Fruit fly (Drosophila melanogaster) whole organism, prepupa: ENCODE measurements around the gene tey.

Experiments used
- CG10669 ChIP-seq: fragments of 200-800 bp; sonication (Bioruptor generic); optimal IDR thresholded peaks from 3 replicates; lab custom pipeline; 2018; ENCODE audit warnings: missing biosample characterization, mild to moderate bottlenecking, missing genetic modification characterization, moderate library complexity
- CG11294 ChIP-seq: fragments of 200-800 bp; sonication (Bioruptor generic); IDR thresholded peaks from 2 replicates; pipeline ENCODE4 v1.3.6; 2022; ENCODE audit warnings: missing biosample characterization, missing genetic modification characterization
- CG1621 ChIP-seq: fragments of 200-800 bp; sonication (Bioruptor generic); optimal IDR thresholded peaks from 3 replicates; lab custom pipeline; 2018; ENCODE audit warnings: missing biosample characterization, mild to moderate bottlenecking, missing genetic modification characterization
- CG16779 ChIP-seq: fragments of 200-800 bp; sonication (Bioruptor generic); optimal IDR thresholded peaks from 3 replicates; lab custom pipeline; 2017; ENCODE audit warnings: missing biosample characterization, mild to moderate bottlenecking, missing genetic modification characterization
- CG3032 ChIP-seq: fragments of 200-800 bp; optimal IDR thresholded peaks from 2 replicates; lab custom pipeline; 2019; ENCODE audit warnings: missing biosample characterization, mild to moderate bottlenecking, missing genetic modification characterization, moderate library complexity
- CG31627 ChIP-seq: fragments of 200-800 bp; sonication (Bioruptor generic); optimal IDR thresholded peaks from 3 replicates; lab custom pipeline; 2016; ENCODE audit warnings: missing biosample characterization, missing genetic modification characterization
- CG32006 ChIP-seq: fragments of 200-800 bp; sonication (Bioruptor generic); optimal IDR thresholded peaks from 3 replicates; lab custom pipeline; 2017; ENCODE audit warnings: missing biosample characterization, mild to moderate bottlenecking, missing genetic modification characterization
- CG3919 ChIP-seq: fragments of 200-800 bp; sonication (Bioruptor generic); optimal IDR thresholded peaks from 3 replicates; lab custom pipeline; 2016; ENCODE audit warnings: missing biosample characterization, missing genetic modification characterization
- CG6163 ChIP-seq: fragments of 200-800 bp; sonication (Bioruptor generic); IDR thresholded peaks from 3 replicates; pipeline ENCODE4 v1.3.6; 2022; ENCODE audit warnings: missing biosample characterization, missing genetic modification characterization
- CG6792 ChIP-seq: fragments of 200-800 bp; sonication (Bioruptor generic); optimal IDR thresholded peaks from 3 replicates; lab custom pipeline; 2016; ENCODE audit warnings: missing biosample characterization, missing genetic modification characterization
- CG6808 ChIP-seq: fragments of 200-800 bp; sonication (Bioruptor generic); optimal IDR thresholded peaks from 3 replicates; lab custom pipeline; 2017; ENCODE audit warnings: missing biosample characterization, missing genetic modification characterization, mild to moderate bottlenecking, moderate library complexity, missing genetic modification reagents
- CG6854 ChIP-seq: fragments of 200-800 bp; sonication (Bioruptor generic); optimal IDR thresholded peaks from 2 replicates; lab custom pipeline; 2017; ENCODE audit warnings: missing biosample characterization, mild to moderate bottlenecking, missing genetic modification characterization
- Eip78C ChIP-seq: fragments of 200-800 bp; sonication (Bioruptor generic); peaks from one replicate; lab custom pipeline; 2016; ENCODE audit warnings: missing biosample characterization, missing genetic modification characterization
- Eip93F ChIP-seq: fragments of 200-800 bp; sonication (Bioruptor generic); optimal IDR thresholded peaks from 2 replicates; lab custom pipeline; 2016; ENCODE audit warnings: missing biosample characterization, mild to moderate bottlenecking, missing genetic modification characterization
- Hr38 ChIP-seq: sonication (Bioruptor generic); optimal IDR thresholded peaks from 2 replicates; lab custom pipeline; 2016; ENCODE audit warnings: missing biosample characterization, missing genetic modification characterization
- Hr39 ChIP-seq: fragments of 200-800 bp; sonication (Bioruptor generic); optimal IDR thresholded peaks from 2 replicates; lab custom pipeline; 2016; ENCODE audit warnings: missing biosample characterization, missing genetic modification characterization
- Hr4 ChIP-seq: fragments of 200-800 bp; sonication (Bioruptor generic); optimal IDR thresholded peaks from 3 replicates; lab custom pipeline; 2016; ENCODE audit warnings: missing biosample characterization, missing genetic modification characterization
- Lpt ChIP-seq: fragments of 200-800 bp; sonication (Bioruptor generic); optimal IDR thresholded peaks from 3 replicates; lab custom pipeline; 2016; ENCODE audit warnings: missing biosample characterization, missing genetic modification characterization
- Met ChIP-seq: fragments of 200-800 bp; sonication (Bioruptor generic); optimal IDR thresholded peaks from 3 replicates; lab custom pipeline; 2016; ENCODE audit warnings: missing biosample characterization, missing genetic modification characterization
- cyc ChIP-seq: fragments of 200-800 bp; sonication (Bioruptor generic); optimal IDR thresholded peaks from 3 replicates; lab custom pipeline; 2016; ENCODE audit warnings: missing biosample characterization, missing genetic modification characterization
- dac ChIP-seq: fragments of 200-800 bp; sonication (Bioruptor generic); optimal IDR thresholded peaks from 2 replicates; lab custom pipeline; 2017; ENCODE audit warnings: missing biosample characterization, mild to moderate bottlenecking, missing genetic modification characterization
- dsx ChIP-seq: fragments of 200-800 bp; optimal IDR thresholded peaks from 3 replicates; lab custom pipeline; 2019; ENCODE audit warnings: missing biosample characterization, mild to moderate bottlenecking, missing genetic modification characterization, moderate library complexity; ENCODE audit not compliant: poor library complexity, severe bottlenecking
- eg ChIP-seq: fragments of 200-800 bp; sonication (Bioruptor generic); IDR thresholded peaks from 3 replicates; pipeline ENCODE4 v1.3.6; 2022; ENCODE audit warnings: missing biosample characterization, missing genetic modification characterization
- esn ChIP-seq: fragments of 200-800 bp; sonication (Bioruptor generic); optimal IDR thresholded peaks from 2 replicates; lab custom pipeline; 2016; ENCODE audit warnings: missing biosample characterization, mild to moderate bottlenecking, missing genetic modification characterization, moderate library complexity
- fd59A ChIP-seq: fragments of 200-800 bp; sonication (Bioruptor generic); optimal IDR thresholded peaks from 2 replicates; lab custom pipeline; 2017; ENCODE audit warnings: missing biosample characterization, mild to moderate bottlenecking, missing genetic modification characterization, missing genetic modification reagents
- fkh ChIP-seq: fragments of 200-800 bp; sonication (Bioruptor generic); optimal IDR thresholded peaks from 3 replicates; lab custom pipeline; 2017; ENCODE audit warnings: missing biosample characterization, mild to moderate bottlenecking, missing genetic modification characterization, moderate library complexity
- lz ChIP-seq: fragments of 200-800 bp; sonication (Bioruptor generic); optimal IDR thresholded peaks from 3 replicates; lab custom pipeline; 2016; ENCODE audit warnings: missing biosample characterization, missing genetic modification characterization
- net ChIP-seq: fragments of 200-800 bp; sonication (Bioruptor generic); optimal IDR thresholded peaks from 3 replicates; lab custom pipeline; 2016; ENCODE audit warnings: missing biosample characterization, missing genetic modification characterization
- salr ChIP-seq, 2 experiments: fragments of 200-800 bp; sonication (Bioruptor generic); optimal IDR thresholded peaks; 3 replicates each; lab custom pipeline; 2016 to 2018; ENCODE audit warnings: missing biosample characterization in 2 of 2, missing genetic modification characterization in 2 of 2, mild to moderate bottlenecking in 1 of 2
- spab ChIP-seq: fragments of 200-800 bp; sonication (Bioruptor generic); optimal IDR thresholded peaks from 2 replicates; lab custom pipeline; 2017; ENCODE audit warnings: missing biosample characterization, mild to moderate bottlenecking, missing genetic modification characterization, missing genetic modification reagents
- ss ChIP-seq, 2 experiments: fragments of 200-800 bp; sonication (Bioruptor generic); optimal IDR thresholded peaks; 2 replicates in 1 of 2; 3 replicates in 1 of 2; lab custom pipeline; 2017 to 2018; ENCODE audit warnings: mild to moderate bottlenecking in 2 of 2, missing biosample characterization in 2 of 2, missing genetic modification characterization in 2 of 2, moderate library complexity in 1 of 2
- topi ChIP-seq: fragments of 200-800 bp; sonication (Bioruptor generic); optimal IDR thresholded peaks from 3 replicates; lab custom pipeline; 2016; ENCODE audit warnings: missing biosample characterization, missing genetic modification characterization
- vri ChIP-seq: fragments of 200-800 bp; sonication (Bioruptor generic); optimal IDR thresholded peaks from 3 replicates; lab custom pipeline; 2016; ENCODE audit warnings: missing biosample characterization, mild to moderate bottlenecking, missing genetic modification characterization

The tey gene

DNA sequence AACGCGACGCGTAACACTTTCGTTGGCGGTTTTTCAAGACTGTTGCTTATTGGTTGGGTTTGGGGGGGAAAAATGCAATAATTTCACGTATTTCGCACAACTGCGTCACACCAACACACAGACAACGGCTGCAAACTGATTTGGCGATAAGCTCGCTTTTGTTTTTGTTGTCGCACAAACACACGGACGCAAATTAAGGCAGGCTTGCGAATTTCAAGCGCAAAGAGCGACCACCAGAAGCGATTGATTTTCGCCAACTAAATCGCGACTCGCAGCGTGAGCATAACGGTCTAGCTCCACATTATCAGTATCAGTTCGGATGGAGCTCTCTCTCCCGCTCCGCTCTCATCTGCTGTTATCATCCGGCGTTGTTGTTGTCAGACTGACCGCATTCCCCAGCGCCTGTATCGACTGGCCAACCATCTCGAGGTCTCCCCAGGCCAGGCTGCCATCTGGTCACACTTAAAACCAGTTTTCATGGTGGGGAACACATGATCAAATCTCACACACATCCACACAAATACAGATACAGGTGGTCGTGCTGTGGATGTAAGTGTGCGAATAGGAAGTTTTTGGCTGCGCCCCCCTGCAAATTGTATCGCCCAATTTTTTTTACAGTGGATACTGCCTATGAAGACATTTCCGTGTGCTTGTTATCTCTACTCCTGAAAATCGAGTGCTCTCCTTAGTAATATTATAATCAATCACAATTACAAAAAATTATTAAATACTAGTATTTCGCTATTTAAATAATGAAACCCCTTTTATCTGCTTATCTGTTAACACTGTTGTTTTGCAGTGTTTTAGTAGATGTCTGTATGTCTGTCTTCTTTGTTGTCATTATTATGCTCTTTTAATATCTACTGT, 30.9 kb downstream of the tey start (continued):
- TF ChIP-seq Eip78C (peak; percentile 93), CG6792 (GFP tag; lab: Kevin White, UChicago) (peak; percentile 41), CG1621 (tag; lab: Kevin White, UChicago) (peak; percentile 14), CG10669 (GFP tag; lab: Kevin White, UChicago) (no peak), dsx (no peak), vri (GFP tag; lab: Kevin White, UChicago) (peak; percentile 54), eg (GFP tag; lab: Robert Waterston, UW) (peak; percentile 82; the same call in 2 of the 3 replicates), Hr4 (GFP tag; lab: Kevin White, UChicago) (peak; percentile 85), Eip93F (GFP tag; lab: Kevin White, UChicago) (peak; percentile 43), CG6163 (GFP tag; lab: Robert Waterston, UW) (peak; percentile 67; the same call in 2 of the 3 replicates), net (GFP tag; lab: Kevin White, UChicago) (peak; percentile 41), Lpt (GFP tag; lab: Kevin White, UChicago) (peak; percentile 51), cyc (peak; percentile 64), CG3919 (GFP tag; lab: Kevin White, UChicago) (peak; percentile 57), fkh (GFP tag; lab: Kevin White, UChicago) (peak; percentile 58), CG6854 (GFP tag; lab: Kevin White, UChicago) (peak; percentile 95), CG31627 (GFP tag; lab: Kevin White, UChicago) (peak; percentile 69), spab (GFP tag; lab: Kevin White, UChicago) (no peak), CG16779 (tag; lab: Kevin White, UChicago) (no peak), fd59A (GFP tag; lab: Kevin White, UChicago) (no peak), Hr38 (GFP tag; lab: Kevin White, UChicago) (no peak), ss (GFP tag; optimal IDR thresholded peaks at IDR 0.05; lab: Kevin White, UChicago) (no peak)

DNA sequence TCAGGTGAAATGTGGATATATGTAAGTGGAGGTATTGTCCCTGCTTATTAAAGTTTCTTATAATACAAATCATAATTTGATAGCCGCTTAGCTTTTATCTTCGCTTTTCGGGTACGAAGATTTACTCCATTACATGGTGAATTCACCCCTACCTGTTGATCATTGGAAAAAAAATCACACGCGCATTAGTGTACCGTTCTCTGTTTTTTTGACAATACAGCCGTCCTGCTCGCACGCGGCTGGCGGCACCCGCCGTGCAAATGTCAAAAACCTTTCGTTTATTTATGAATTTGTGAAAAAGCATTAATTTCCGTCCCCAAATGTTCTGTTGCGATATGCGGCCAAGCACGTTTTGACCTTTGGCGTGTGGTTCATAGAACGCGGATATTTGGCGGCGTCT, 32.0 kb downstream of the tey start:
- TF ChIP-seq Hr4 (GFP tag; lab: Kevin White, UChicago): no peak
- TF ChIP-seq ss (GFP tag; optimal IDR thresholded peaks at IDR 0.05; lab: Kevin White, UChicago): no peak
- TF ChIP-seq CG6808 (GFP tag; lab: Kevin White, UChicago): no peak
- no peak for TF ChIP-seq lz (GFP tag; lab: Kevin White, UChicago)
- TF ChIP-seq topi (GFP tag; lab: Kevin White, UChicago): no peak
- no peak for TF ChIP-seq CG3032 (tag; lab: Kevin White, UChicago)
- TF ChIP-seq Met: no peak
- no peak for TF ChIP-seq salr (GFP tag; optimal IDR thresholded peaks at IDR 0.05; lab: Kevin White, UChicago)
- no peak for TF ChIP-seq Hr38 (GFP tag; lab: Kevin White, UChicago)
- TF ChIP-seq CG32006: no peak

DNA sequence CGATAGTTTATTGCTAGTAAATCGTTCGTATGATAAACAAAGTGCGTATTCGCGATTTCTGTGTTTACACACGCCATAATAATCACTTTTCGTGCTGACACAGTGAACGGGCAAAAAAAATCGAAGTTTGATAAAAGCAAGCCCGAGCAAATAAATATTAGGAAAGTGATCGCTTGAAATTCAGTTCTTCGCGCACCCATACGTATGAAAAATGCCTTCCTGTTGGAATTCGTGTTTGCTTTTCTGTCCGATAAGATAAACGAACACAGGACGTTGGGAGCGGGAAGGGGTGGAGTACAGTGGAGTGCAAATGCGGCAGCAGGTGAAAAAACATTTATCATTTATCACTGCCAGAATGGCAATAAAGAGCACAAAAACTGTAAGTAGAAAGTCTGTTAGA, 33.2 kb downstream of the tey start:
- TF ChIP-seq CG6792 (GFP tag; lab: Kevin White, UChicago) (no peak), Eip93F (GFP tag; lab: Kevin White, UChicago) (peak; percentile 8), vri (GFP tag; lab: Kevin White, UChicago) (peak; percentile 81), CG31627 (GFP tag; lab: Kevin White, UChicago) (peak; percentile 13), dac (GFP tag; lab: Kevin White, UChicago) (no peak), fkh (GFP tag; lab: Kevin White, UChicago) (peak; percentile 94), Hr39 (GFP tag; lab: Kevin White, UChicago) (no peak), fd59A (GFP tag; lab: Kevin White, UChicago) (no peak), Hr38 (GFP tag; lab: Kevin White, UChicago) (no peak), CG11294 (GFP tag; lab: Robert Waterston, UW) (no peak), esn (peak; percentile 17), cyc (no peak), CG6854 (GFP tag; lab: Kevin White, UChicago) (peak; percentile 12)
- TF ChIP-seq, all 60 proteins: peak for 6
